Worm (Caenorhabditis elegans) whole organism, early embryonic: ENCODE data around the gene let-268.

Source experiments
- F13C5.2 ChIP-seq: sonication (generic microtip); optimal IDR thresholded peaks from 2 replicates; lab custom pipeline; 2017; ENCODE audit warnings: mild to moderate bottlenecking, missing genetic modification characterization, inconsistent platforms, missing compliant biosample characterization
- ama-1 ChIP-seq: fragments of 150-350 bp; optimal IDR thresholded peaks from 2 replicates; lab custom pipeline; 2014
- ceh-36 ChIP-seq: sonication (generic microtip); optimal IDR thresholded peaks from 2 replicates; lab custom pipeline; 2016; ENCODE audit warnings: missing genetic modification characterization, inconsistent platforms, missing compliant biosample characterization
- sea-1 ChIP-seq: fragments of 200-800 bp; sonication (Bioruptor generic); conservative IDR thresholded peaks from 2 replicates; pipeline ENCODE4 v1.3.6; 2022; ENCODE audit warnings: missing genetic modification characterization, missing compliant biosample characterization
- tbx-11 ChIP-seq: fragments of 200-800 bp; sonication (Bioruptor generic); IDR thresholded peaks from 2 replicates; pipeline ENCODE4 v1.3.6; 2022; ENCODE audit warnings: missing genetic modification characterization, missing compliant biosample characterization

- no peak for TF ChIP-seq sea-1 (GFP tag; lab: Robert Waterston, UW)
- TF ChIP-seq ama-1 (lab: Kevin White, UChicago) = no peak
- no peak for TF ChIP-seq F13C5.2 (tag; lab: Kevin White, UChicago)
- no peak for TF ChIP-seq tbx-11 (GFP tag; lab: Robert Waterston, UW)
- no peak for TF ChIP-seq ceh-36
These were observed 31.2 kb downstream of the let-268 start for ce11 chrII:10008552-10008951.
